Worm (Caenorhabditis elegans) whole organism, L1 larva: ENCODE results near the gene ubc-7.

Source experiments
- C04F5.9 ChIP-seq: sonication (generic microtip); optimal IDR thresholded peaks from 2 replicates; lab custom pipeline; 2016; ENCODE audit warnings: missing genetic modification characterization, missing compliant biosample characterization
- C16A3.4 ChIP-seq: fragments of 150-350 bp; optimal IDR thresholded peaks from 2 replicates; lab custom pipeline; 2014; ENCODE audit warnings: missing biosample characterization, missing genetic modification characterization
- F16B12.6 ChIP-seq: fragments of 150-350 bp; optimal IDR thresholded peaks from 2 replicates; lab custom pipeline; 2014; ENCODE audit warnings: missing biosample characterization, missing genetic modification characterization
- Y116A8C.19 ChIP-seq: sonication (generic microtip); optimal IDR thresholded peaks from 2 replicates; lab custom pipeline; 2016; ENCODE audit warnings: missing compliant biosample characterization, missing genetic modification characterization, borderline replicate concordance
- aly-2 ChIP-seq: fragments of 150-350 bp; optimal IDR thresholded peaks from 2 replicates; lab custom pipeline; 2014; ENCODE audit warnings: missing biosample characterization, missing genetic modification characterization
- blmp-1 ChIP-seq: fragments of 150-350 bp; optimal IDR thresholded peaks from 2 replicates; lab custom pipeline; 2014; ENCODE audit warnings: missing biosample characterization, missing genetic modification characterization
- ceh-63 ChIP-seq: fragments of 200-800 bp; sonication (Bioruptor generic); optimal IDR thresholded peaks from 2 replicates; lab custom pipeline; 2018; ENCODE audit warnings: mild to moderate bottlenecking, missing genetic modification characterization, missing compliant biosample characterization
- ceh-8 ChIP-seq: fragments of 200-800 bp; sonication (Bioruptor generic); optimal IDR thresholded peaks from 2 replicates; lab custom pipeline; 2018; ENCODE audit warnings: mild to moderate bottlenecking, missing genetic modification characterization, moderate library complexity, missing compliant biosample characterization
- ceh-82 ChIP-seq, 3 experiments: fragments of 150-350 bp in 1 of 3; sonication (generic microtip) in 2 of 3; optimal IDR thresholded peaks; 2 replicates each; lab custom pipeline; 2014 to 2017; ENCODE audit warnings: missing biosample characterization in 3 of 3, missing genetic modification characterization in 3 of 3
- ceh-90 ChIP-seq: sonication (generic microtip); optimal IDR thresholded peaks from 2 replicates; lab custom pipeline; 2016; ENCODE audit warnings: missing genetic modification characterization, missing compliant biosample characterization
- dpl-1 ChIP-seq, 3 experiments: fragments of 150-350 bp in 2 of 3; sonication (generic microtip) in 1 of 3; optimal IDR thresholded peaks; 2 replicates each; lab custom pipeline; 2014 to 2017; ENCODE audit warnings: missing biosample characterization in 3 of 3, missing genetic modification characterization in 3 of 3, missing genetic modification reagents in 3 of 3
- dsc-1 ChIP-seq: sonication (generic microtip); optimal IDR thresholded peaks from 2 replicates; lab custom pipeline; 2016; ENCODE audit warnings: mild to moderate bottlenecking, missing genetic modification characterization, missing compliant biosample characterization
- efl-1 ChIP-seq, 4 experiments: fragments of 150-350 bp; optimal IDR thresholded peaks in 3 of 4; peaks in 1 of 4; 1 replicate in 1 of 4; 2 replicates in 3 of 4; lab custom pipeline; 2014; ENCODE audit warnings: missing biosample characterization in 2 of 4, missing genetic modification characterization in 2 of 4, missing genetic modification reagents in 2 of 4
- egl-13 ChIP-seq: sonication (generic microtip); optimal IDR thresholded peaks from 2 replicates; lab custom pipeline; 2016; ENCODE audit warnings: missing genotype, missing genetic modification reagents, missing genetic modification characterization, missing compliant biosample characterization
- egl-27 ChIP-seq, 2 experiments: fragments of 150-350 bp in 1 of 2; sonication (generic microtip); optimal IDR thresholded peaks; 3 replicates each; lab custom pipeline; 2017 to 2018; ENCODE audit warnings: missing biosample characterization in 2 of 2, missing genetic modification characterization in 2 of 2, missing genetic modification reagents in 2 of 2
- elt-3 ChIP-seq, 6 experiments: fragments of 150-350 bp in 1 of 6; sonication (generic microtip); optimal IDR thresholded peaks; 2 replicates each; lab custom pipeline; 2017 to 2018; ENCODE audit warnings: missing biosample characterization in 6 of 6, missing genetic modification characterization in 6 of 6, inconsistent platforms in 1 of 6
- ets-5 ChIP-seq: fragments of 200-800 bp; sonication (Bioruptor generic); IDR thresholded peaks from 2 replicates; pipeline ENCODE4 v1.3.6; 2022; ENCODE audit warnings: missing genetic modification characterization, missing compliant biosample characterization
- fkh-10 ChIP-seq: sonication (generic microtip); optimal IDR thresholded peaks from 2 replicates; lab custom pipeline; 2017; ENCODE audit warnings: missing biosample characterization, missing genetic modification reagents, missing genetic modification characterization
- fkh-4 ChIP-seq: sonication (generic microtip); optimal IDR thresholded peaks from 2 replicates; lab custom pipeline; 2016; ENCODE audit warnings: missing compliant biosample characterization, missing genetic modification characterization, borderline replicate concordance
- fkh-8 ChIP-seq: sonication (generic microtip); optimal IDR thresholded peaks from 2 replicates; lab custom pipeline; 2016; ENCODE audit warnings: mild to moderate bottlenecking, missing genetic modification characterization, missing compliant biosample characterization
- grh-1 ChIP-seq: fragments of 200-800 bp; sonication (Bioruptor generic); IDR thresholded peaks from 2 replicates; pipeline ENCODE4 v1.3.6; 2022; ENCODE audit warnings: missing genetic modification reagents, missing genetic modification characterization, missing compliant biosample characterization
- hlh-17 ChIP-seq: fragments of 200-800 bp; sonication (Bioruptor generic); optimal IDR thresholded peaks from 2 replicates; lab custom pipeline; 2018; ENCODE audit warnings: missing genetic modification characterization, mild to moderate bottlenecking, missing compliant biosample characterization, moderate library complexity, borderline replicate concordance
- hpl-2 ChIP-seq: fragments of 150-350 bp; optimal IDR thresholded peaks from 2 replicates; lab custom pipeline; 2014; ENCODE audit warnings: missing biosample characterization, missing genetic modification reagents, missing genetic modification characterization
- irx-1 ChIP-seq: sonication (generic microtip); optimal IDR thresholded peaks from 2 replicates; lab custom pipeline; 2016; ENCODE audit warnings: missing genetic modification characterization, missing compliant biosample characterization
- jun-1 ChIP-seq: fragments of 150-350 bp; optimal IDR thresholded peaks from 2 replicates; lab custom pipeline; 2014; ENCODE audit warnings: missing biosample characterization, missing genetic modification reagents, missing genetic modification characterization
- lin-13 ChIP-seq: fragments of 150-350 bp; optimal IDR thresholded peaks from 2 replicates; lab custom pipeline; 2014; ENCODE audit warnings: missing biosample characterization, missing genetic modification reagents, missing genetic modification characterization
- lin-14 ChIP-seq: fragments of 200-800 bp; sonication (Bioruptor generic); optimal IDR thresholded peaks from 2 replicates; lab custom pipeline; 2018; ENCODE audit warnings: mild to moderate bottlenecking, missing genetic modification characterization, moderate library complexity, missing compliant biosample characterization
- lin-35 ChIP-seq, 2 experiments: fragments of 150-350 bp; optimal IDR thresholded peaks; 2 replicates each; lab custom pipeline; 2014; ENCODE audit warnings: missing biosample characterization in 2 of 2, missing genetic modification characterization in 2 of 2, missing genetic modification reagents in 2 of 2
- mdl-1 ChIP-seq, 2 experiments: fragments of 150-350 bp; optimal IDR thresholded peaks; 2 replicates each; lab custom pipeline; 2014 to 2017; ENCODE audit warnings: missing biosample characterization in 2 of 2, missing genetic modification characterization in 2 of 2, inconsistent platforms in 1 of 2
- mef-2 ChIP-seq: fragments of 150-350 bp; optimal IDR thresholded peaks from 2 replicates; lab custom pipeline; 2014; ENCODE audit warnings: missing biosample characterization, missing genetic modification characterization
- nhr-19 ChIP-seq: fragments of 200-800 bp; sonication (Bioruptor generic); conservative IDR thresholded peaks from 2 replicates; pipeline ENCODE4 v1.3.6; 2022; ENCODE audit warnings: missing genetic modification characterization, missing compliant biosample characterization
- nhr-47 ChIP-seq: sonication (generic microtip); optimal IDR thresholded peaks from 2 replicates; lab custom pipeline; 2016; ENCODE audit warnings: mild to moderate bottlenecking, missing genetic modification characterization, moderate library complexity, missing compliant biosample characterization
- nhr-77 ChIP-seq: fragments of 150-350 bp; optimal IDR thresholded peaks from 2 replicates; lab custom pipeline; 2014; ENCODE audit warnings: missing biosample characterization, missing genetic modification characterization
- nhr-84 ChIP-seq: sonication (generic microtip); optimal IDR thresholded peaks from 2 replicates; lab custom pipeline; 2017; ENCODE audit warnings: missing biosample characterization, missing genetic modification characterization
- nhr-85 ChIP-seq: sonication (generic microtip); peaks from one replicate; lab custom pipeline; 2016; ENCODE audit warnings: missing genetic modification characterization, inconsistent platforms, missing compliant biosample characterization
- nhr-90 ChIP-seq: sonication (generic microtip); optimal IDR thresholded peaks from 2 replicates; lab custom pipeline; 2016; ENCODE audit warnings: mild to moderate bottlenecking, missing genetic modification characterization, missing compliant biosample characterization; ENCODE audit not compliant: poor library complexity
- pag-3 ChIP-seq: sonication (generic microtip); optimal IDR thresholded peaks from 2 replicates; lab custom pipeline; 2017; ENCODE audit warnings: missing genetic modification characterization, mild to moderate bottlenecking, missing compliant biosample characterization, antibody characterized with exemption, borderline replicate concordance; ENCODE audit not compliant: insufficient read depth
- pqm-1 ChIP-seq: sonication (generic microtip); optimal IDR thresholded peaks from 3 replicates; lab custom pipeline; 2017; ENCODE audit warnings: missing biosample characterization, missing genetic modification characterization
- skn-1 ChIP-seq: fragments of 150-350 bp; optimal IDR thresholded peaks from 2 replicates; lab custom pipeline; 2014; ENCODE audit warnings: missing biosample characterization, missing genetic modification characterization
- snu-23 ChIP-seq: sonication (generic microtip); optimal IDR thresholded peaks from 2 replicates; lab custom pipeline; 2016; ENCODE audit warnings: missing genetic modification characterization, missing compliant biosample characterization
- sox-4 ChIP-seq: sonication (generic microtip); optimal IDR thresholded peaks from 2 replicates; lab custom pipeline; 2016; ENCODE audit warnings: missing genetic modification characterization, missing compliant biosample characterization
- sptf-1 ChIP-seq: fragments of 150-350 bp; optimal IDR thresholded peaks from 2 replicates; lab custom pipeline; 2014; ENCODE audit warnings: missing biosample characterization, missing genetic modification characterization
- swsn-7 ChIP-seq: sonication (generic microtip); optimal IDR thresholded peaks from 2 replicates; lab custom pipeline; 2016; ENCODE audit warnings: missing genetic modification characterization, missing compliant biosample characterization
- unc-130 ChIP-seq: fragments of 150-350 bp; optimal IDR thresholded peaks from 2 replicates; lab custom pipeline; 2017; ENCODE audit warnings: missing biosample characterization, missing genetic modification characterization, inconsistent platforms
- unc-30 ChIP-seq: sonication (generic microtip); optimal IDR thresholded peaks from 2 replicates; lab custom pipeline; 2017; ENCODE audit warnings: missing biosample characterization, missing genetic modification characterization
- unc-62 ChIP-seq: fragments of 150-350 bp; optimal IDR thresholded peaks from 2 replicates; lab custom pipeline; 2014; ENCODE audit warnings: missing biosample characterization, missing genetic modification reagents, missing genetic modification characterization
- vab-15 ChIP-seq: sonication (generic microtip); optimal IDR thresholded peaks from 2 replicates; lab custom pipeline; 2017; ENCODE audit warnings: missing genotype, mild to moderate bottlenecking, missing genetic modification characterization, missing compliant biosample characterization
- xbp-1 ChIP-seq: sonication (generic microtip); optimal IDR thresholded peaks from 2 replicates; lab custom pipeline; 2016; ENCODE audit warnings: missing genetic modification characterization, missing compliant biosample characterization
- zag-1 ChIP-seq: fragments of 150-350 bp; optimal IDR thresholded peaks from 2 replicates; lab custom pipeline; 2014; ENCODE audit warnings: missing biosample characterization, missing genetic modification characterization
- zip-4 ChIP-seq: fragments of 200-800 bp; sonication (Bioruptor generic); optimal IDR thresholded peaks from 2 replicates; lab custom pipeline; 2018; ENCODE audit warnings: mild to moderate bottlenecking, missing genetic modification characterization, moderate library complexity, missing compliant biosample characterization
- ztf-4 ChIP-seq: fragments of 150-350 bp; optimal IDR thresholded peaks from 2 replicates; lab custom pipeline; 2014; ENCODE audit warnings: missing biosample characterization, missing genetic modification characterization

ubc-7 gene

DNA sequence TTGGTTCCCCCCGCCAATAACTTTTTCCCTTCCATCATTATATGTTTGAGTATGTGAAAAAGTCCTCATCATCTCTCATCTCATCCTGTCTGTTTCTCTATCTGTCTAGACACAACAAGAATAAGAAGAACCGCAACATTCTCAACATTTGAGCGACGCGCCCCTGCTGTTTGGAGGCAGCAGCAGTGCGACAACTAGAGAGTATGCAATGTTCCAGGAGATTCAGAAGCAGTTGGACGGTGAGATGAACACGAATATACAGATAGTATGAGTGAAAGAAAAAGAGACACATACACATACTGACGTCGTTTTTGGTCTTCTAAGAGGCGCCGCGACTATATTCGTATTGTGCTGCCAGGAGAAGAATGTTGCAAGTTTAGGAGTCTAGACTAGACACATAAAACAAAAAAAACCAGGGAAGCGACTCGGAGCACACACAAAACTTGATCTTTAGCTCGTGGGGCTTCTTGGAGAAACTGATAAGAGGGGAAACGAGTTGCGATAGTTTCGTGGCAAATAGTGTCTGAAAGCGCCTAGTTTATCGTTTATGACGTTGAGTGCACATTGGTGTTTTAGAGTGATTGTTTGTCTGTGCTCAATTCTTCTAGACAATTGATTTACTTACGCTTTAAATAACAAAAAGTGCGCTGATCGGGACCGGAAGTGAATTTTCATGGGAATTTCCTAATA, 34.7 kb upstream of the ubc-7 start (continued):
- no peak for TF ChIP-seq irx-1 (tag; lab: Kevin White, UChicago)
- TF ChIP-seq ceh-82 (tag; optimal IDR thresholded peaks at IDR 0.05; lab: Kevin White, UChicago): peak in 2 of 3 experiments; percentile 34
- TF ChIP-seq nhr-77 (tag; lab: Kevin White, UChicago): peak; percentile 40
- no peak for TF ChIP-seq pag-3
- TF ChIP-seq unc-30: no peak
- no peak for TF ChIP-seq zag-1
- peak; percentile 7 for TF ChIP-seq C16A3.4
- TF ChIP-seq vab-15 (tag; lab: Kevin White, UChicago): no peak
- no peak for TF ChIP-seq nhr-84 (tag; lab: Kevin White, UChicago)
- TF ChIP-seq sptf-1 (tag; lab: Kevin White, UChicago): no peak
- no peak for TF ChIP-seq mef-2 (tag; lab: Kevin White, UChicago)
- TF ChIP-seq F16B12.6 (tag; lab: Kevin White, UChicago): no peak
- TF ChIP-seq Y116A8C.19 (tag; lab: Kevin White, UChicago): no peak
- no peak for TF ChIP-seq ztf-4
- peak; percentile 67 for TF ChIP-seq snu-23
- TF ChIP-seq blmp-1 (tag; lab: Kevin White, UChicago): peak; percentile 75
- peak; percentile 27 to 39 for TF ChIP-seq efl-1 (optimal IDR thresholded peaks at IDR 0.05; lab: Kevin White, UChicago)
- TF ChIP-seq efl-1 (GFP tag; optimal IDR thresholded peaks at IDR 0.05 in 1 of 2; lab: Kevin White, UChicago): peak in 1 of 2 experiments; percentile 92
- TF ChIP-seq zip-4 (GFP tag; lab: Kevin White, UChicago): no peak
- peak; percentile 91 for TF ChIP-seq lin-14
- TF ChIP-seq lin-13 (GFP tag; lab: Kevin White, UChicago): no peak
- peak in 3 of 6 experiments; percentile 0 to 19 (median 15) for TF ChIP-seq elt-3 (tag; optimal IDR thresholded peaks at IDR 0.05; lab: Kevin White, UChicago)
- TF ChIP-seq ceh-63: no peak
- TF ChIP-seq xbp-1: no peak
- peak; percentile 72 for TF ChIP-seq nhr-85
- TF ChIP-seq swsn-7 (tag; lab: Kevin White, UChicago): peak; percentile 26
- TF ChIP-seq fkh-8 (tag; lab: Kevin White, UChicago): peak; percentile 30
- no peak for TF ChIP-seq egl-27 (tag; optimal IDR thresholded peaks at IDR 0.05; lab: Kevin White, UChicago)
- TF ChIP-seq fkh-10 (GFP tag; lab: Kevin White, UChicago): peak; percentile 28
- peak; percentile 20 for TF ChIP-seq nhr-47 (tag; lab: Kevin White, UChicago)
- TF ChIP-seq fkh-4 (tag; lab: Kevin White, UChicago): no peak
- TF ChIP-seq egl-13 (tag; lab: Kevin White, UChicago): no peak
- no peak for TF ChIP-seq ceh-8 (GFP tag; lab: Kevin White, UChicago)
- TF ChIP-seq skn-1 (tag; lab: Kevin White, UChicago): peak; percentile 26
- TF ChIP-seq aly-2: no peak
- no peak for TF ChIP-seq nhr-90 (tag; lab: Kevin White, UChicago)
- no peak for TF ChIP-seq pqm-1
- no peak for TF ChIP-seq unc-130 (tag; lab: Kevin White, UChicago)
- no peak for TF ChIP-seq ets-5
- peak; percentile 18 to 56 for TF ChIP-seq lin-35 (GFP tag; optimal IDR thresholded peaks at IDR 0.05; lab: Kevin White, UChicago)
- no peak for TF ChIP-seq C04F5.9 (tag; lab: Kevin White, UChicago)
- no peak for TF ChIP-seq ceh-90 (tag; lab: Kevin White, UChicago)
- TF ChIP-seq jun-1 (tag; lab: Kevin White, UChicago): no peak
- TF ChIP-seq hpl-2 (GFP tag; lab: Kevin White, UChicago): no peak
- no peak for TF ChIP-seq unc-62 (GFP tag; lab: Kevin White, UChicago)
- TF ChIP-seq sox-4 (tag; lab: Kevin White, UChicago): no peak
- 0 out of 2 replicates have a peak, but pooled peaks have one; percentile 7 for TF ChIP-seq nhr-19 (GFP tag; lab: Robert Waterston, UW)
- no peak for TF ChIP-seq mdl-1 (tag; optimal IDR thresholded peaks at IDR 0.05; lab: Kevin White, UChicago)
- TF ChIP-seq grh-1 (GFP tag; lab: Robert Waterston, UW): no peak
- TF ChIP-seq dpl-1 (GFP tag; optimal IDR thresholded peaks at IDR 0.05; lab: Kevin White, UChicago): peak; percentile 1 to 18 (median 7)
- peak; percentile 6 for TF ChIP-seq dsc-1 (tag; lab: Kevin White, UChicago)
- no peak for TF ChIP-seq hlh-17 (GFP tag; lab: Kevin White, UChicago)
